Fruit fly (Drosophila melanogaster) whole organism, embryonic: Measurements from ENCODE around the gene armi.

ENCODE experiments used
- ATbp ChIP-seq: fragments of 200-800 bp; sonication (Bioruptor generic); optimal IDR thresholded peaks from 2 replicates; lab custom pipeline; 2017; ENCODE audit warnings: missing biosample characterization, mild to moderate bottlenecking, missing genetic modification characterization, missing genetic modification reagents
- CG11247 ChIP-seq: fragments of 200-800 bp; sonication (Bioruptor generic); IDR thresholded peaks from 2 replicates; pipeline ENCODE4 v1.3.6; 2022; ENCODE audit warnings: missing biosample characterization, missing genetic modification characterization
- CG11456 ChIP-seq: fragments of 200-800 bp; sonication (Bioruptor generic); IDR thresholded peaks from 3 replicates; pipeline ENCODE4 v1.3.6; 2022; ENCODE audit warnings: missing biosample characterization, missing genetic modification characterization
- CG11695 ChIP-seq: fragments of 200-800 bp; sonication (Bioruptor generic); IDR thresholded peaks from 3 replicates; pipeline ENCODE4 v1.3.6; 2022; ENCODE audit warnings: missing biosample characterization, missing genetic modification characterization
- CG12659 ChIP-seq: fragments of 200-800 bp; sonication (Bioruptor generic); optimal IDR thresholded peaks from 3 replicates; lab custom pipeline; 2017; ENCODE audit warnings: mild to moderate bottlenecking, missing biosample characterization, missing genetic modification reagents, missing genetic modification characterization
- CG16815 ChIP-seq: fragments of 200-800 bp; sonication (Bioruptor generic); optimal IDR thresholded peaks from 3 replicates; lab custom pipeline; 2017; ENCODE audit warnings: missing biosample characterization, mild to moderate bottlenecking, missing genetic modification characterization
- CG18619 ChIP-seq: fragments of 200-800 bp; sonication (Bioruptor generic); optimal IDR thresholded peaks from 3 replicates; lab custom pipeline; 2017; ENCODE audit warnings: missing biosample characterization, mild to moderate bottlenecking, missing genetic modification characterization
- CG2120 ChIP-seq: fragments of 200-800 bp; sonication (Bioruptor generic); optimal IDR thresholded peaks from 3 replicates; lab custom pipeline; 2016; ENCODE audit warnings: missing biosample characterization, missing genetic modification characterization
- CG2678 ChIP-seq: fragments of 200-800 bp; sonication (Bioruptor generic); optimal IDR thresholded peaks from 3 replicates; lab custom pipeline; 2019; ENCODE audit warnings: missing biosample characterization, mild to moderate bottlenecking, missing genetic modification characterization, moderate library complexity
- CG30403 ChIP-seq: fragments of 200-800 bp; sonication (Bioruptor generic); optimal IDR thresholded peaks from 3 replicates; lab custom pipeline; 2016; ENCODE audit warnings: missing biosample characterization, missing genetic modification characterization
- CG3281 ChIP-seq: fragments of 200-800 bp; sonication (Bioruptor generic); optimal IDR thresholded peaks from 3 replicates; lab custom pipeline; 2017; ENCODE audit warnings: missing biosample characterization, mild to moderate bottlenecking, missing genetic modification characterization
- CG34376 ChIP-seq: fragments of 200-800 bp; sonication (Bioruptor generic); optimal IDR thresholded peaks from 2 replicates; lab custom pipeline; 2018; ENCODE audit warnings: missing biosample characterization, mild to moderate bottlenecking, missing genetic modification characterization
- CG7839 ChIP-seq: fragments of 200-800 bp; sonication (Bioruptor generic); optimal IDR thresholded peaks from 3 replicates; lab custom pipeline; 2018; ENCODE audit warnings: missing biosample characterization, mild to moderate bottlenecking, missing genetic modification characterization, moderate library complexity
- CG8765 ChIP-seq: fragments of 200-800 bp; sonication (Bioruptor generic); IDR thresholded peaks from 2 replicates; pipeline ENCODE4 v1.3.6; 2022; ENCODE audit warnings: missing biosample characterization, missing genetic modification characterization
- CkIIα-i1 ChIP-seq: fragments of 200-800 bp; sonication (Bioruptor generic); IDR thresholded peaks from 2 replicates; pipeline ENCODE4 v1.3.6; 2022; ENCODE audit warnings: missing biosample characterization, missing genetic modification characterization
- Drgx ChIP-seq: fragments of 200-800 bp; sonication (Bioruptor generic); IDR thresholded peaks from 2 replicates; pipeline ENCODE4 v1.3.6; 2022; ENCODE audit warnings: missing biosample characterization, missing genetic modification characterization
- E2f1 ChIP-seq: fragments of 200-800 bp; sonication (Bioruptor generic); IDR thresholded peaks from 2 replicates; pipeline ENCODE4 v1.3.6; 2022; ENCODE audit warnings: missing biosample characterization, missing genetic modification characterization
- Fer1 ChIP-seq: fragments of 200-800 bp; sonication (Bioruptor generic); optimal IDR thresholded peaks from 2 replicates; lab custom pipeline; 2017; ENCODE audit warnings: missing biosample characterization, mild to moderate bottlenecking, missing genetic modification characterization
- Fer3 ChIP-seq: fragments of 200-800 bp; sonication (Bioruptor generic); optimal IDR thresholded peaks from 2 replicates; lab custom pipeline; 2018; ENCODE audit warnings: missing biosample characterization, mild to moderate bottlenecking, missing genetic modification characterization, moderate library complexity
- H15 ChIP-seq: fragments of 200-800 bp; sonication (Bioruptor generic); IDR thresholded peaks from 3 replicates; pipeline ENCODE4 v1.3.6; 2022; ENCODE audit warnings: missing biosample characterization, missing genetic modification characterization
- Hr51 ChIP-seq, 2 experiments: fragments of 200-800 bp; sonication (Bioruptor generic); optimal IDR thresholded peaks; 2 replicates in 1 of 2; 3 replicates in 1 of 2; lab custom pipeline; 2016 to 2018; ENCODE audit warnings: missing biosample characterization in 2 of 2, missing genetic modification characterization in 2 of 2, mild to moderate bottlenecking in 1 of 2, moderate library complexity in 1 of 2
- Med ChIP-seq: fragments of 200-800 bp; sonication (Bioruptor generic); peaks from one replicate; lab custom pipeline; 2016; ENCODE audit warnings: missing biosample characterization, missing genetic modification characterization, mild to moderate bottlenecking, inconsistent platforms, moderate library complexity
- Meics ChIP-seq: fragments of 200-800 bp; sonication (Bioruptor generic); optimal IDR thresholded peaks from 2 replicates; lab custom pipeline; 2017; ENCODE audit warnings: missing biosample characterization, mild to moderate bottlenecking, missing genetic modification characterization
- Nf-YB ChIP-seq: fragments of 200-800 bp; sonication (Bioruptor generic); optimal IDR thresholded peaks from 3 replicates; lab custom pipeline; 2019; ENCODE audit warnings: missing biosample characterization, mild to moderate bottlenecking, missing genetic modification characterization, moderate library complexity
- Oli ChIP-seq: fragments of 200-800 bp; sonication (Bioruptor generic); optimal IDR thresholded peaks from 2 replicates; lab custom pipeline; 2018; ENCODE audit warnings: missing biosample characterization, mild to moderate bottlenecking, missing genetic modification characterization, moderate library complexity
- Pdp1 ChIP-seq, 2 experiments: fragments of 200-800 bp; sonication (Bioruptor generic); optimal IDR thresholded peaks; 3 replicates each; lab custom pipeline; 2016; ENCODE audit warnings: missing biosample characterization in 2 of 2, missing genetic modification characterization in 2 of 2, mild to moderate bottlenecking in 1 of 2, moderate library complexity in 1 of 2
- Six4 ChIP-seq: fragments of 200-800 bp; sonication (Bioruptor generic); optimal IDR thresholded peaks from 2 replicates; lab custom pipeline; 2016; ENCODE audit warnings: missing biosample characterization, missing genetic modification characterization
- Sry-β ChIP-seq: fragments of 200-800 bp; sonication (Bioruptor generic); optimal IDR thresholded peaks from 2 replicates; lab custom pipeline; 2018; ENCODE audit warnings: missing biosample characterization, mild to moderate bottlenecking, missing genetic modification characterization, moderate library complexity
- abd-A ChIP-seq: fragments of 200-800 bp; sonication (Bioruptor generic); optimal IDR thresholded peaks from 3 replicates; lab custom pipeline; 2019; ENCODE audit warnings: missing biosample characterization, mild to moderate bottlenecking, missing genetic modification characterization, moderate library complexity
- bowl ChIP-seq: fragments of 200-800 bp; sonication (Bioruptor generic); IDR thresholded peaks from 2 replicates; pipeline ENCODE4 v1.3.6; 2022; ENCODE audit warnings: missing biosample characterization, missing genetic modification characterization
- dysf ChIP-seq: fragments of 200-800 bp; sonication (Bioruptor generic); IDR thresholded peaks from 3 replicates; pipeline ENCODE4 v1.3.6; 2022; ENCODE audit warnings: missing biosample characterization, missing genetic modification characterization
- ewg ChIP-seq: fragments of 200-800 bp; sonication (Bioruptor generic); optimal IDR thresholded peaks from 3 replicates; lab custom pipeline; 2017; ENCODE audit warnings: mild to moderate bottlenecking, missing biosample characterization, missing genetic modification reagents, missing genetic modification characterization
- eyg ChIP-seq: fragments of 200-800 bp; sonication (Bioruptor generic); optimal IDR thresholded peaks from 3 replicates; lab custom pipeline; 2016; ENCODE audit warnings: missing biosample characterization, missing genetic modification characterization
- grau ChIP-seq: fragments of 200-800 bp; optimal IDR thresholded peaks from 3 replicates; lab custom pipeline; 2019; ENCODE audit warnings: missing biosample characterization, mild to moderate bottlenecking, missing genetic modification characterization, moderate library complexity
- gro ChIP-seq: fragments of 200-800 bp; sonication (Bioruptor generic); optimal IDR thresholded peaks from 2 replicates; lab custom pipeline; 2016; ENCODE audit warnings: missing biosample characterization, missing genetic modification characterization
- gsb ChIP-seq: fragments of 200-800 bp; sonication (Bioruptor generic); IDR thresholded peaks from 2 replicates; pipeline ENCODE4 v1.3.6; 2022; ENCODE audit warnings: missing biosample characterization, missing genetic modification characterization
- h ChIP-seq: fragments of >200 bp; optimal IDR thresholded peaks from 2 replicates; lab custom pipeline; 2017
- her ChIP-seq: fragments of 200-800 bp; sonication (Bioruptor generic); optimal IDR thresholded peaks from 2 replicates; lab custom pipeline; 2016; ENCODE audit warnings: missing biosample characterization, missing genetic modification characterization
- lbe ChIP-seq: fragments of 200-800 bp; sonication (Bioruptor generic); optimal IDR thresholded peaks from 2 replicates; lab custom pipeline; 2016; ENCODE audit warnings: missing biosample characterization, mild to moderate bottlenecking, missing genetic modification characterization
- nerfin-1 ChIP-seq: fragments of 200-800 bp; sonication (Bioruptor generic); optimal IDR thresholded peaks from 3 replicates; lab custom pipeline; 2019; ENCODE audit warnings: missing biosample characterization, mild to moderate bottlenecking, missing genetic modification characterization, moderate library complexity
- nmo ChIP-seq: fragments of 200-800 bp; sonication (Bioruptor generic); optimal IDR thresholded peaks from 2 replicates; lab custom pipeline; 2018; ENCODE audit warnings: missing biosample characterization, mild to moderate bottlenecking, missing genetic modification characterization, moderate library complexity
- odd ChIP-seq: fragments of 200-800 bp; sonication (Bioruptor generic); optimal IDR thresholded peaks from 2 replicates; lab custom pipeline; 2017; ENCODE audit warnings: missing biosample characterization, mild to moderate bottlenecking, missing genetic modification characterization
- onecut ChIP-seq: fragments of 200-800 bp; sonication (Bioruptor generic); IDR thresholded peaks from 2 replicates; pipeline ENCODE4 v1.3.6; 2022; ENCODE audit warnings: missing biosample characterization, missing genetic modification characterization
- p53 ChIP-seq: fragments of 200-800 bp; sonication (Bioruptor generic); optimal IDR thresholded peaks from 2 replicates; lab custom pipeline; 2016; ENCODE audit warnings: missing biosample characterization, missing genetic modification characterization
- schlank ChIP-seq: fragments of 200-800 bp; sonication (Bioruptor generic); optimal IDR thresholded peaks from 2 replicates; lab custom pipeline; 2018; ENCODE audit warnings: missing biosample characterization, mild to moderate bottlenecking, missing genetic modification characterization
- twi ChIP-seq: fragments of 200-800 bp; optimal IDR thresholded peaks from 2 replicates; lab custom pipeline; 2019; ENCODE audit warnings: missing biosample characterization, mild to moderate bottlenecking, missing genetic modification characterization, moderate library complexity
- wdn ChIP-seq: fragments of 200-800 bp; sonication (Bioruptor generic); IDR thresholded peaks from 2 replicates; pipeline ENCODE4 v1.3.6; 2022; ENCODE audit warnings: missing biosample characterization, missing genetic modification characterization

Gene armi

DNA sequence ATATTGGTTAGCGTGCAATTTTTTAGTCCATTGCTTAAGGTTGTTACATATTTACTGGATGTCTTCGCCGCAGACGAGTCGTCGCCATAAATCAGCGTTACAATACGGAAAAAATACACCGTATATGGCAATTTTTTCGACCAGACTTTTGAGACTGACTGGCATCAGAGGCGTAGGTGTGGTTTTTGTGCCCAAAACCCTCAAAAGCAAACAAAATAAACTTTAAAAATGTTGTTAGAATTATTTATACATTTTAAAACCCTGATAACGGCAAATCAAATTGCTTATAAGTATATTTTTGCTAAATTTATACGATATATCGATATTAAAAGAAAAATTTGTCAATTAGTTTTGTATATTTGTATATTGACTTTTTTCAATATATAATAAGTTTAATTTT is 40.4 kb upstream of the armi start (continued):
- TF ChIP-seq CG3281 (peak; percentile 36), Pdp1 (GFP tag; optimal IDR thresholded peaks at IDR 0.05; lab: Kevin White, UChicago) (no peak), CG2678 (peak; percentile 49), E2f1 (GFP tag; lab: Robert Waterston, UW) (no peak), gro (GFP tag; lab: Kevin White, UChicago) (no peak), Oli (tag; lab: Kevin White, UChicago) (peak; percentile 3), Meics (GFP tag; lab: Kevin White, UChicago) (peak; percentile 20), CG34376 (GFP tag; lab: Kevin White, UChicago) (no peak), odd (GFP tag; lab: Kevin White, UChicago) (no peak), CG7839 (tag; lab: Kevin White, UChicago) (peak; percentile 34), CG18619 (GFP tag; lab: Kevin White, UChicago) (no peak), CG30403 (peak; percentile 2), H15 (GFP tag; lab: Robert Waterston, UW) (no peak), grau (tag; lab: Kevin White, UChicago) (peak; percentile 7), Hr51 (GFP tag; optimal IDR thresholded peaks at IDR 0.05; lab: Kevin White, UChicago) (peak in 1 of 2 experiments; percentile 9), CG12659 (GFP tag; lab: Kevin White, UChicago) (peak; percentile 22)

DNA sequence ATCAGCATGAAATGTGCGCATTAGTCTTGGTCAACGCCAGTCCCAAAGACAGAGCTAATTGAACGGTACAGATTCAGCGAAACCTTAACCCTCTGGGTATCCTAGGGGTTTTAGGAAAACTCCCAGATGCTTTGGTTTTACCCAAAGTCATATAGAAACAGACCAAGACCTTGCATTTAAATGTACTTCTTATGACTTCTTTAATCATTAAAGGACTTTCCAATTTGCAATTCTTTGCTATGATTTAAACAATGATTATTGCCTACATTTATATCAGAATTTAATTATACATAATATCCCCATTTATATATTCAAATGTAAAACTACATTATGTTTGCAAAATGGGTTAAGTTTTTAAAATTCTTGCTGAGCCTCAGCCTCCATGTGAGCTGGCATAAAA is 38.1 kb upstream of the armi start:
- TF ChIP-seq Sry-β (GFP tag; lab: Kevin White, UChicago): no peak
- TF ChIP-seq wdn: no peak
- TF ChIP-seq h (lab: Kevin White, UChicago): no peak
- peak; percentile 9 for TF ChIP-seq lbe
- TF ChIP-seq bowl (GFP tag; lab: Robert Waterston, UW): no peak
- TF ChIP-seq twi: peak; percentile 5
- no peak for TF ChIP-seq CG2120 (GFP tag; lab: Kevin White, UChicago)

DNA sequence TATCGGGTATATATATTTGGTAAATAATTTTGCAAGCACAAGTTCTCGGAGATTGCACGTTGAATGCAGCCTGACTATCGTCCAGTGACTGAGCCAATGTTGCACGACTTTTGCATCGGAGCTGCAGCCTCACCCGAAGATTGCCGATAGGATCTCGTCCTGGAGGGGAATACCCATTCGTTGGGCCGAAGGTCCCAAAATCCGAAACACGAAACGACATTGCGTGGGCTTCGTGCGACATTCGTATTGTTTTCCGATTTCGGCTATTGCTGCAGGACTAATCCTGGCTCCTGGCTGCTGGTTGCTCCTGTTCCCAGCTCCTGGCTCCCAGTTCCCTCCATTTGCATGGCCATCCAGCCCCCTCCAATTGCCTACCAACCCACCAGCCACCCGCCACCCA is 36.3 kb upstream of the armi start, which contains the start of gene sty:
sty (minus strand) TSS at position 90 of the 400 bp plus-strand sequence.
- 0 out of 2 replicates have a peak, but pooled peaks have one; percentile 7 for TF ChIP-seq Drgx
- TF ChIP-seq Med (GFP tag; lab: Kevin White, UChicago): peak; percentile 56
- no peak for TF ChIP-seq ATbp (GFP tag; lab: Kevin White, UChicago)

DNA sequence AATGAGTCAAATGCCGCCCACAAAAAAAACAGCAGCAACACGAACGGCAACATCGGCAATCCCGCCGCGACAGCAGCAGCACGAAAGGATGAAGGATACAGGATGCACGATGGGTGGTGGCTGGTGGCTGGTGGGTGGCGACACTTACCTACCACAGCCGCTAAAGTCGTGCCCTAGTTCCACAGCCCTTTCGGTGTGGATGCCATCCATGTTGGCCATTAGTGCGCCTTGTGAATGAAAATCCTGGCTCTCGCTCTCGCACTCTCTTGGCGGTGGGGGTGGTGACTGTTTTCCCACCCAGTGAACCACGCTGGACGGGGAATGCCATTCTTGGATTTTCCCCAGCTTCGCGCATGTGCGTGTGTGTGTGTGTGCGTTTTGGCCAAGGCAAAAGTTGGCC is 34.1 kb upstream of the armi start:
- TF ChIP-seq p53 (GFP tag; lab: Kevin White, UChicago): no peak
- TF ChIP-seq dysf (GFP tag; lab: Robert Waterston, UW): 0 out of 3 replicates have a peak, but pooled peaks have one; percentile 12
- TF ChIP-seq Six4 (GFP tag; lab: Kevin White, UChicago): no peak
- no peak for TF ChIP-seq CG11695
- TF ChIP-seq nmo: no peak
- no peak for TF ChIP-seq CG16815 (GFP tag; lab: Kevin White, UChicago)
- TF ChIP-seq Fer1 (GFP tag; lab: Kevin White, UChicago): no peak
- TF ChIP-seq CG34376 (GFP tag; lab: Kevin White, UChicago): no peak
- peak; percentile 67 for TF ChIP-seq ewg (GFP tag; lab: Kevin White, UChicago)
- peak; percentile 80 for TF ChIP-seq abd-A (tag; lab: Kevin White, UChicago)
- no peak for TF ChIP-seq CG11247
- TF ChIP-seq CG3281: no peak
- TF ChIP-seq gsb (GFP tag; lab: Robert Waterston, UW): no peak
- no peak for TF ChIP-seq CG8765 (GFP tag; lab: Robert Waterston, UW)
- TF ChIP-seq her: no peak
- TF ChIP-seq onecut (GFP tag; lab: Robert Waterston, UW): peak; percentile 81; the same call in 1 of the 2 replicates
- no peak for TF ChIP-seq schlank (tag; lab: Kevin White, UChicago)
- TF ChIP-seq eyg (GFP tag; lab: Kevin White, UChicago): no peak
- no peak for TF ChIP-seq Nf-YB (GFP tag; lab: Kevin White, UChicago)
- TF ChIP-seq nerfin-1: peak; percentile 2
- no peak for TF ChIP-seq CkIIα-i1 (GFP tag; lab: Robert Waterston, UW)
- no peak for TF ChIP-seq Fer3 (tag; lab: Kevin White, UChicago)
- TF ChIP-seq CG11456 (GFP tag; lab: Robert Waterston, UW): 0 out of 3 replicates have a peak, but pooled peaks have one; percentile 41
